Fruit fly (Drosophila melanogaster): ENCODE results near the gene RpS13.

dm6 chr2L:8395996-8396699 is 31.7 kb upstream of the RpS13 start, which contains the start of the genes Peritrophin-15a and CG13385:
- TF ChIP-seq cic (GFP tag; optimal IDR thresholded peaks at IDR 0.05) (no peak), CG5204 (GFP tag; optimal IDR thresholded peaks at IDR 0.05) (no peak), CG1620 (GFP tag; optimal IDR thresholded peaks at IDR 0.05) (no peak), kay (GFP tag; ENCODE audit: borderline replicate concordance) (no peak), ovo (GFP tag; optimal IDR thresholded peaks at IDR 0.05) (no peak), CG33017 (tag; optimal IDR thresholded peaks at IDR 0.05) (no peak), cnc (optimal IDR thresholded peaks at IDR 0.05) (no peak), pad (GFP tag; optimal IDR thresholded peaks at IDR 0.05) (no peak)

All from whole organism, adult.